Fruit fly (Drosophila melanogaster): Measurements from ENCODE around the gene Pld3.

The Pld3 gene

dm6 chr2L:21166422-21166821, 7.8 kb downstream of the Pld3 start:
- TF ChIP-seq CTCF (optimal IDR thresholded peaks at IDR 0.05) = no peak
- TF ChIP-seq CG8478 (optimal IDR thresholded peaks at IDR 0.05) = no peak

- TF ChIP-seq CG8478 (optimal IDR thresholded peaks at IDR 0.05) (no peak), CTCF (optimal IDR thresholded peaks at IDR 0.05) (no peak)
These were observed 9.9 kb downstream of the Pld3 start, which contains the start of the genes mAcon1, CG43345 and CG43346 for dm6 chr2L:21168295-21169159. Gene mAcon1, plus strand, starts transcription at chr2L:21168570. Gene CG43345, minus strand, starts transcription at chr2L:21168581. Gene CG43346, minus strand, starts transcription at chr2L:21168581.

dm6 chr2L:21169160-21169624, 10.5 kb downstream of the Pld3 start:
- no peak for TF ChIP-seq CG8478 (optimal IDR thresholded peaks at IDR 0.05)
- TF ChIP-seq CTCF (optimal IDR thresholded peaks at IDR 0.05) = no peak

- TF ChIP-seq CG8478 (optimal IDR thresholded peaks at IDR 0.05) (no peak), CTCF (optimal IDR thresholded peaks at IDR 0.05) (no peak)
These were observed 11.2 kb downstream of the Pld3 start for dm6 chr2L:21169863-21170262.

- TF ChIP-seq CTCF (optimal IDR thresholded peaks at IDR 0.05) (no peak), CG8478 (optimal IDR thresholded peaks at IDR 0.05) (no peak)
These were observed 14.3 kb downstream of the Pld3 start, which contains the start of gene CG31627 for dm6 chr2L:21172922-21173321. Gene CG31627, plus strand, starts transcription at chr2L:21173222.

- TF ChIP-seq CG8478 (optimal IDR thresholded peaks at IDR 0.05) = no peak
- no peak for TF ChIP-seq CTCF (optimal IDR thresholded peaks at IDR 0.05)
These were observed 20.0 kb downstream of the Pld3 start for dm6 chr2L:21178436-21179216.

- TF ChIP-seq CTCF (optimal IDR thresholded peaks at IDR 0.05) (no peak), CG8478 (optimal IDR thresholded peaks at IDR 0.05) (no peak)
These were observed 20.5 kb downstream of the Pld3 start for dm6 chr2L:21179217-21179520.

- no peak for TF ChIP-seq CTCF (optimal IDR thresholded peaks at IDR 0.05)
- TF ChIP-seq CG8478 (optimal IDR thresholded peaks at IDR 0.05) = no peak
These were observed 21.0 kb downstream of the Pld3 start, which contains the start of the genes bur and Mcm10 for dm6 chr2L:21179615-21180031. Gene bur, minus strand, starts transcription at chr2L:21179683. Gene Mcm10, plus strand, starts transcription at chr2L:21179933.

dm6 chr2L:21187753-21188152, 29.1 kb downstream of the Pld3 start:
- no peak for TF ChIP-seq CTCF (optimal IDR thresholded peaks at IDR 0.05)
- no peak for TF ChIP-seq CG8478 (optimal IDR thresholded peaks at IDR 0.05)

- TF ChIP-seq CG8478 (optimal IDR thresholded peaks at IDR 0.05) (no peak), CTCF (optimal IDR thresholded peaks at IDR 0.05) (no peak)
These were observed 30.7 kb downstream of the Pld3 start for dm6 chr2L:21189273-21189781.

dm6 chr2L:21195331-21195730, 36.7 kb downstream of the Pld3 start:
- TF ChIP-seq CTCF (optimal IDR thresholded peaks at IDR 0.05) (no peak), CG8478 (optimal IDR thresholded peaks at IDR 0.05) (no peak)

dm6 chr2L:21196511-21196910, 37.9 kb downstream of the Pld3 start:
- TF ChIP-seq CTCF (optimal IDR thresholded peaks at IDR 0.05) (no peak), CG8478 (optimal IDR thresholded peaks at IDR 0.05) (no peak)

dm6 chr2L:21197178-21197577, 38.5 kb downstream of the Pld3 start:
- TF ChIP-seq CG8478 (optimal IDR thresholded peaks at IDR 0.05) (no peak), CTCF (optimal IDR thresholded peaks at IDR 0.05) (no peak)

dm6 chr2L:21198633-21199264, 40.1 kb downstream of the Pld3 start, which contains the start of gene Ret:
Gene Ret, minus strand, starts transcription at chr2L:21198762.
- TF ChIP-seq CG8478 (optimal IDR thresholded peaks at IDR 0.05) (no peak), CTCF (optimal IDR thresholded peaks at IDR 0.05) (no peak)

dm6 chr2L:21200275-21200674, 41.6 kb downstream of the Pld3 start, which contains the start of gene CG31624:
Gene CG31624, minus strand, starts transcription at chr2L:21200375.
- TF ChIP-seq CTCF (optimal IDR thresholded peaks at IDR 0.05) (no peak), CG8478 (optimal IDR thresholded peaks at IDR 0.05) (no peak)
